Worm (Caenorhabditis elegans) whole organism, L4/young adult: Measurements from ENCODE around the gene suf-1.

Source experiments
- W03F9.2 ChIP-seq: fragments of 150-350 bp; optimal IDR thresholded peaks from 2 replicates; lab custom pipeline; 2014; ENCODE audit warnings: missing biosample characterization, missing genetic modification characterization
- him-1 ChIP-seq: sonication (generic microtip); optimal IDR thresholded peaks from 2 replicates; lab custom pipeline; 2016; ENCODE audit warnings: missing genotype, missing genetic modification reagents, missing genetic modification characterization, missing compliant biosample characterization

DNA sequence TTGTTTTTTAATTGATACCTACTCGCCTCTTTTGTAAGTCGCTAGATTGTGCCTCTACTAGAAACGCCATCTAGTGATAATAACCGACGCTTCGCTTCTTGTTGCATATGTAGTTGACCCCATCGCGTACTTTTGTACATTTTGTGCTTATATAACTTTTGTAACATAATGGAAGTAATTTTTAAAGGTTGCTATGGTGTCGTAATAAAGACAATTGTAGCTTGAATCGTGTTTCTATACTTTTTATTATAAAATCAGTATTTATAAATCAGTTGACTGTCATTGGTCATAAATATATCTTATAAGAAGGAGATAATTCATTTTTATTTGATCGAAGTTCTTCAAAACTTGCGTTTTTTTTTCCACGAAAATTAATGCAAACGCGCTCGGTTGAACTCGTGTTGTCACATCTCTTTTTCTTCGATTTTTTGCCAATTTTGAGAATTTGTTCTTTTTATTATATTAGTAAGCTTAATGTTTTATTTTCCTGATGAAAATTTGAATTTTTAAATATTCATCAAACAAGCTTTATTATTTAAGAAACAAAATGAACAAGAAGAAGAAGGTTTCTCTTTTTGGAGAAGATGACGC is 26.0 kb upstream of the suf-1 start, which contains the start of gene F54C9.9:
- TF ChIP-seq him-1 (tag; lab: Kevin White, UChicago) (no peak), W03F9.2 (no peak)
